Fruit fly (Drosophila melanogaster) whole organism, prepupa: ENCODE measurements around the gene boil.
A peak's percentile ranks its signal among the peaks of the same experiment; 100 is the strongest.

Experiments used
- CG11294 ChIP-seq: fragments of 200-800 bp; sonication (Bioruptor generic); IDR thresholded peaks from 2 replicates; pipeline ENCODE4 v1.3.6; 2022; ENCODE audit warnings: missing biosample characterization, missing genetic modification characterization
- CG15336 ChIP-seq: fragments of 200-800 bp; sonication (Bioruptor generic); IDR thresholded peaks from 2 replicates; pipeline ENCODE4 v1.3.6; 2022; ENCODE audit warnings: missing biosample characterization, missing genetic modification characterization
- CG1621 ChIP-seq: fragments of 200-800 bp; sonication (Bioruptor generic); optimal IDR thresholded peaks from 3 replicates; lab custom pipeline; 2018; ENCODE audit warnings: missing biosample characterization, mild to moderate bottlenecking, missing genetic modification characterization
- CG16779 ChIP-seq: fragments of 200-800 bp; sonication (Bioruptor generic); optimal IDR thresholded peaks from 3 replicates; lab custom pipeline; 2017; ENCODE audit warnings: missing biosample characterization, mild to moderate bottlenecking, missing genetic modification characterization
- CG32006 ChIP-seq: fragments of 200-800 bp; sonication (Bioruptor generic); optimal IDR thresholded peaks from 3 replicates; lab custom pipeline; 2017; ENCODE audit warnings: missing biosample characterization, mild to moderate bottlenecking, missing genetic modification characterization
- CG34406 ChIP-seq: fragments of 200-800 bp; sonication (Bioruptor generic); optimal IDR thresholded peaks from 3 replicates; lab custom pipeline; 2016; ENCODE audit warnings: missing biosample characterization, missing genetic modification characterization
- CG4318 ChIP-seq: fragments of 200-800 bp; sonication (Bioruptor generic); optimal IDR thresholded peaks from 3 replicates; lab custom pipeline; 2017; ENCODE audit warnings: missing biosample characterization, mild to moderate bottlenecking, missing genetic modification characterization
- CG6792 ChIP-seq: fragments of 200-800 bp; sonication (Bioruptor generic); optimal IDR thresholded peaks from 3 replicates; lab custom pipeline; 2016; ENCODE audit warnings: missing biosample characterization, missing genetic modification characterization
- CG8119 ChIP-seq: fragments of 200-800 bp; sonication (Bioruptor generic); IDR thresholded peaks from 3 replicates; pipeline ENCODE4 v1.3.6; 2022; ENCODE audit warnings: missing biosample characterization, missing genetic modification characterization
- CG8632 ChIP-seq: fragments of 200-800 bp; sonication (Bioruptor generic); optimal IDR thresholded peaks from 3 replicates; lab custom pipeline; 2016; ENCODE audit warnings: missing biosample characterization, missing genetic modification characterization
- Eip75B ChIP-seq: fragments of 200-800 bp; sonication (Bioruptor generic); optimal IDR thresholded peaks from 3 replicates; lab custom pipeline; 2016; ENCODE audit warnings: missing biosample characterization, missing genetic modification characterization
- Eip78C ChIP-seq: fragments of 200-800 bp; sonication (Bioruptor generic); peaks from one replicate; lab custom pipeline; 2016; ENCODE audit warnings: missing biosample characterization, missing genetic modification characterization
- Ets96B ChIP-seq: fragments of 200-800 bp; optimal IDR thresholded peaks from 2 replicates; lab custom pipeline; 2019; ENCODE audit warnings: missing biosample characterization, mild to moderate bottlenecking, missing genetic modification characterization, moderate library complexity
- Gug ChIP-seq: fragments of 200-800 bp; sonication (Bioruptor generic); IDR thresholded peaks from 2 replicates; pipeline ENCODE4 v1.3.6; 2022; ENCODE audit warnings: missing biosample characterization, missing genetic modification characterization
- Hr38 ChIP-seq: sonication (Bioruptor generic); optimal IDR thresholded peaks from 2 replicates; lab custom pipeline; 2016; ENCODE audit warnings: missing biosample characterization, missing genetic modification characterization
- Hr39 ChIP-seq: fragments of 200-800 bp; sonication (Bioruptor generic); optimal IDR thresholded peaks from 2 replicates; lab custom pipeline; 2016; ENCODE audit warnings: missing biosample characterization, missing genetic modification characterization
- Smox ChIP-seq: fragments of 200-800 bp; sonication (Bioruptor generic); optimal IDR thresholded peaks from 3 replicates; lab custom pipeline; 2016; ENCODE audit warnings: missing biosample characterization, missing genetic modification characterization
- Sox15 ChIP-seq: fragments of 200-800 bp; sonication (Bioruptor generic); optimal IDR thresholded peaks from 3 replicates; lab custom pipeline; 2016; ENCODE audit warnings: missing biosample characterization, missing genetic modification characterization
- acj6 ChIP-seq: fragments of 200-800 bp; sonication (Bioruptor generic); optimal IDR thresholded peaks from 3 replicates; lab custom pipeline; 2016; ENCODE audit warnings: missing biosample characterization, missing genetic modification characterization
- cyc ChIP-seq: fragments of 200-800 bp; sonication (Bioruptor generic); optimal IDR thresholded peaks from 3 replicates; lab custom pipeline; 2016; ENCODE audit warnings: missing biosample characterization, missing genetic modification characterization
- dsx ChIP-seq: fragments of 200-800 bp; optimal IDR thresholded peaks from 3 replicates; lab custom pipeline; 2019; ENCODE audit warnings: missing biosample characterization, mild to moderate bottlenecking, missing genetic modification characterization, moderate library complexity; ENCODE audit not compliant: poor library complexity, severe bottlenecking
- eg ChIP-seq: fragments of 200-800 bp; sonication (Bioruptor generic); IDR thresholded peaks from 3 replicates; pipeline ENCODE4 v1.3.6; 2022; ENCODE audit warnings: missing biosample characterization, missing genetic modification characterization
- net ChIP-seq: fragments of 200-800 bp; sonication (Bioruptor generic); optimal IDR thresholded peaks from 3 replicates; lab custom pipeline; 2016; ENCODE audit warnings: missing biosample characterization, missing genetic modification characterization
- pdm3 ChIP-seq: fragments of 200-800 bp; sonication (Bioruptor generic); optimal IDR thresholded peaks from 3 replicates; lab custom pipeline; 2016; ENCODE audit warnings: missing biosample characterization, missing genetic modification characterization
- spab ChIP-seq: fragments of 200-800 bp; sonication (Bioruptor generic); optimal IDR thresholded peaks from 2 replicates; lab custom pipeline; 2017; ENCODE audit warnings: missing biosample characterization, mild to moderate bottlenecking, missing genetic modification characterization, missing genetic modification reagents
- topi ChIP-seq: fragments of 200-800 bp; sonication (Bioruptor generic); optimal IDR thresholded peaks from 3 replicates; lab custom pipeline; 2016; ENCODE audit warnings: missing biosample characterization, missing genetic modification characterization
- vri ChIP-seq: fragments of 200-800 bp; sonication (Bioruptor generic); optimal IDR thresholded peaks from 3 replicates; lab custom pipeline; 2016; ENCODE audit warnings: missing biosample characterization, mild to moderate bottlenecking, missing genetic modification characterization

The boil gene

DNA sequence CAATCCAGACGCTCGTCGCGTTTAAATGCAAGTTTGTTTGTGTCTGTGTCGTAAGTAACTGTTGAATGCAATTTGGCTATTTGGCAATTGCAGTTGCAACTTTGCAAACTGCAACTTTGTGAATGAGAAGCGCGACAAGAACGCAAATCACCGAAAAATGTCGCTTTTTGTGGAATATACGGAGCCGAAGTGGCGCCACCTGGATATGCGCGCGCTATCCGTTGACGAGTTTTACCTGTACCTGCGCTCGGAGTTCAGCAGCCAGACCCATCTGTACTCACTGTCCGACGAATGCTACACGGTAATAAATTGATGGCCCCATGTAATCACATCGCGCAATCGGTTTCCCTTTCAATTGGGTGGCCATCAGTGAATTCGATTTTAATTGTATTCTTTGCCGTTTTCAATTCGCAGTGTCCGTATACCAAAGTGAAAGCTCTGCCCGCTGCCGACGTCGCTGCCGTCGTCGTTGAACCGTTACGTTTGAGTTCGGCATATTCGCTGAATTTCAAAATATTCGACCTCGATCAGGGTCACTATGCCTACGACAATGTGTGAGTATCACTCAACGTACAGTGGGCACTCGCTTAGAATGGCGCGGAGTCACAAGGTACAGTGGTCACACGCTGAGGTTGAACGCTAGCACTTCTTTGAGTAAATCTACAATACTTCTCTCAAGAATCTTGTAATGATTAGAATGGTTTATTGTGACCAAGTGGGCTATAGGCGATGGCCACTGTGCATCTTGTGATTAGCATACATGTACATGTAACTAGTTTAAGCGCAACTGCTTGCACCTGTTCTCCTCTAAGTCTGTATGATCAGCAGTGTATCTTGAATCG is 43.8 kb downstream of the boil start (continued):
- TF ChIP-seq CG11294 (GFP tag; lab: Robert Waterston, UW) (peak; percentile 87), CG6792 (GFP tag; lab: Kevin White, UChicago) (peak; percentile 82), acj6 (GFP tag; lab: Kevin White, UChicago) (peak; percentile 86), Sox15 (peak; percentile 87), Ets96B (tag; lab: Kevin White, UChicago) (peak; percentile 75), spab (GFP tag; lab: Kevin White, UChicago) (peak; percentile 62), Eip75B (peak; percentile 86), topi (GFP tag; lab: Kevin White, UChicago) (peak; percentile 58), net (peak; percentile 88), Gug (GFP tag; lab: Robert Waterston, UW) (peak; percentile 89), CG34406 (GFP tag; lab: Kevin White, UChicago) (peak; percentile 74), Hr39 (GFP tag; lab: Kevin White, UChicago) (peak; percentile 63), CG1621 (tag; lab: Kevin White, UChicago) (peak; percentile 80), CG8119 (GFP tag; lab: Robert Waterston, UW) (peak; percentile 85), eg (GFP tag; lab: Robert Waterston, UW) (peak; percentile 95), CG4318 (GFP tag; lab: Kevin White, UChicago) (peak; percentile 71), CG32006 (peak; percentile 90), dsx (GFP tag; lab: Kevin White, UChicago) (peak; percentile 79), Smox (peak; percentile 48), Eip78C (peak; percentile 92), pdm3 (GFP tag; lab: Kevin White, UChicago) (peak; percentile 91), vri (GFP tag; lab: Kevin White, UChicago) (no peak), CG16779 (tag; lab: Kevin White, UChicago) (peak; percentile 62), Hr38 (GFP tag; lab: Kevin White, UChicago) (no peak), CG8632 (GFP tag; lab: Kevin White, UChicago) (peak; percentile 81), cyc (peak; percentile 69), CG15336 (GFP tag; lab: Robert Waterston, UW) (peak; percentile 91)
